Worm (Caenorhabditis elegans) whole organism, L1 larva: ENCODE data around the gene thoc-7.

Experiments used
- C16A3.4 ChIP-seq: fragments of 150-350 bp; optimal IDR thresholded peaks from 2 replicates; lab custom pipeline; 2014; ENCODE audit warnings: missing biosample characterization, missing genetic modification characterization
- aha-1 ChIP-seq: fragments of 150-350 bp; optimal IDR thresholded peaks from 2 replicates; lab custom pipeline; 2014; ENCODE audit warnings: missing biosample characterization, missing genetic modification characterization
- alr-1 ChIP-seq: fragments of 200-800 bp; sonication (Bioruptor generic); optimal IDR thresholded peaks from 2 replicates; lab custom pipeline; 2018; ENCODE audit warnings: borderline replicate concordance, mild to moderate bottlenecking, missing genetic modification characterization, missing compliant biosample characterization
- ama-1 ChIP-seq: fragments of 150-350 bp; optimal IDR thresholded peaks from 2 replicates; lab custom pipeline; 2014
- blmp-1 ChIP-seq: fragments of 150-350 bp; optimal IDR thresholded peaks from 2 replicates; lab custom pipeline; 2014; ENCODE audit warnings: missing biosample characterization, missing genetic modification characterization
- ceh-63 ChIP-seq: fragments of 200-800 bp; sonication (Bioruptor generic); optimal IDR thresholded peaks from 2 replicates; lab custom pipeline; 2018; ENCODE audit warnings: mild to moderate bottlenecking, missing genetic modification characterization, missing compliant biosample characterization
- ceh-88 ChIP-seq: fragments of 200-800 bp; sonication (Bioruptor generic); IDR thresholded peaks from 2 replicates; pipeline ENCODE4 v1.3.6; 2022; ENCODE audit warnings: missing genetic modification characterization, missing compliant biosample characterization
- ces-1 ChIP-seq: fragments of 150-350 bp; optimal IDR thresholded peaks from 2 replicates; lab custom pipeline; 2014; ENCODE audit warnings: missing biosample characterization, missing genetic modification reagents, missing genetic modification characterization
- dpl-1 ChIP-seq, 3 experiments: fragments of 150-350 bp in 2 of 3; sonication (generic microtip) in 1 of 3; optimal IDR thresholded peaks; 2 replicates each; lab custom pipeline; 2014 to 2017; ENCODE audit warnings: missing biosample characterization in 3 of 3, missing genetic modification characterization in 3 of 3, missing genetic modification reagents in 3 of 3
- efl-1 ChIP-seq, 4 experiments: fragments of 150-350 bp; optimal IDR thresholded peaks in 3 of 4; peaks in 1 of 4; 1 replicate in 1 of 4; 2 replicates in 3 of 4; lab custom pipeline; 2014; ENCODE audit warnings: missing biosample characterization in 2 of 4, missing genetic modification characterization in 2 of 4, missing genetic modification reagents in 2 of 4
- efl-3 ChIP-seq: fragments of 200-800 bp; sonication (Bioruptor generic); optimal IDR thresholded peaks from 2 replicates; lab custom pipeline; 2018; ENCODE audit warnings: mild to moderate bottlenecking, missing genetic modification characterization, missing compliant biosample characterization
- elt-3 ChIP-seq, 6 experiments: fragments of 150-350 bp in 1 of 6; sonication (generic microtip); optimal IDR thresholded peaks; 2 replicates each; lab custom pipeline; 2017 to 2018; ENCODE audit warnings: missing biosample characterization in 6 of 6, missing genetic modification characterization in 6 of 6, inconsistent platforms in 1 of 6
- fkh-4 ChIP-seq: sonication (generic microtip); optimal IDR thresholded peaks from 2 replicates; lab custom pipeline; 2016; ENCODE audit warnings: missing compliant biosample characterization, missing genetic modification characterization, borderline replicate concordance
- fos-1 ChIP-seq: fragments of 150-350 bp; optimal IDR thresholded peaks from 2 replicates; lab custom pipeline; 2014; ENCODE audit warnings: missing biosample characterization, missing genetic modification characterization
- grh-1 ChIP-seq: fragments of 200-800 bp; sonication (Bioruptor generic); IDR thresholded peaks from 2 replicates; pipeline ENCODE4 v1.3.6; 2022; ENCODE audit warnings: missing genetic modification reagents, missing genetic modification characterization, missing compliant biosample characterization
- hlh-4 ChIP-seq: sonication (generic microtip); optimal IDR thresholded peaks from 2 replicates; lab custom pipeline; 2016; ENCODE audit warnings: mild to moderate bottlenecking, missing genetic modification characterization, missing compliant biosample characterization
- jun-1 ChIP-seq: fragments of 150-350 bp; optimal IDR thresholded peaks from 2 replicates; lab custom pipeline; 2014; ENCODE audit warnings: missing biosample characterization, missing genetic modification reagents, missing genetic modification characterization
- lin-13 ChIP-seq: fragments of 150-350 bp; optimal IDR thresholded peaks from 2 replicates; lab custom pipeline; 2014; ENCODE audit warnings: missing biosample characterization, missing genetic modification reagents, missing genetic modification characterization
- lin-14 ChIP-seq: fragments of 200-800 bp; sonication (Bioruptor generic); optimal IDR thresholded peaks from 2 replicates; lab custom pipeline; 2018; ENCODE audit warnings: mild to moderate bottlenecking, missing genetic modification characterization, moderate library complexity, missing compliant biosample characterization
- lin-15B ChIP-seq: fragments of 150-350 bp; sonication (generic microtip); optimal IDR thresholded peaks from 3 replicates; lab custom pipeline; 2014; ENCODE audit warnings: missing biosample characterization, missing genetic modification characterization
- lin-35 ChIP-seq, 2 experiments: fragments of 150-350 bp; optimal IDR thresholded peaks; 2 replicates each; lab custom pipeline; 2014; ENCODE audit warnings: missing biosample characterization in 2 of 2, missing genetic modification characterization in 2 of 2, missing genetic modification reagents in 2 of 2
- lin-39 ChIP-seq: fragments of 150-350 bp; optimal IDR thresholded peaks from 2 replicates; lab custom pipeline; 2014; ENCODE audit warnings: missing biosample characterization, missing genetic modification reagents, missing genetic modification characterization
- mab-9 ChIP-seq: fragments of 200-800 bp; sonication (Bioruptor generic); IDR thresholded peaks from 2 replicates; pipeline ENCODE4 v1.3.6; 2022; ENCODE audit warnings: missing genetic modification reagents, missing genetic modification characterization, missing compliant biosample characterization
- nhr-11 ChIP-seq: fragments of 150-350 bp; optimal IDR thresholded peaks from 2 replicates; lab custom pipeline; 2014; ENCODE audit warnings: missing biosample characterization, missing genetic modification characterization
- nhr-12 ChIP-seq: sonication (generic microtip); optimal IDR thresholded peaks from 2 replicates; lab custom pipeline; 2017; ENCODE audit warnings: missing biosample characterization, missing genetic modification characterization
- nhr-19 ChIP-seq: fragments of 200-800 bp; sonication (Bioruptor generic); conservative IDR thresholded peaks from 2 replicates; pipeline ENCODE4 v1.3.6; 2022; ENCODE audit warnings: missing genetic modification characterization, missing compliant biosample characterization
- nhr-20 ChIP-seq: sonication (generic microtip); optimal IDR thresholded peaks from 2 replicates; lab custom pipeline; 2016; ENCODE audit warnings: mild to moderate bottlenecking, missing genetic modification characterization, missing compliant biosample characterization
- nhr-28 ChIP-seq: fragments of 150-350 bp; optimal IDR thresholded peaks from 2 replicates; lab custom pipeline; 2014; ENCODE audit warnings: missing biosample characterization, missing genetic modification characterization
- nhr-47 ChIP-seq: sonication (generic microtip); optimal IDR thresholded peaks from 2 replicates; lab custom pipeline; 2016; ENCODE audit warnings: mild to moderate bottlenecking, missing genetic modification characterization, moderate library complexity, missing compliant biosample characterization
- nhr-71 ChIP-seq: sonication (generic microtip); optimal IDR thresholded peaks from 2 replicates; lab custom pipeline; 2016; ENCODE audit warnings: mild to moderate bottlenecking, missing genetic modification characterization, moderate library complexity, missing compliant biosample characterization
- nhr-76 ChIP-seq: sonication (generic microtip); optimal IDR thresholded peaks from 2 replicates; lab custom pipeline; 2017; ENCODE audit warnings: missing biosample characterization, missing genetic modification characterization
- nhr-77 ChIP-seq: fragments of 150-350 bp; optimal IDR thresholded peaks from 2 replicates; lab custom pipeline; 2014; ENCODE audit warnings: missing biosample characterization, missing genetic modification characterization
- nhr-85 ChIP-seq: sonication (generic microtip); peaks from one replicate; lab custom pipeline; 2016; ENCODE audit warnings: missing genetic modification characterization, inconsistent platforms, missing compliant biosample characterization
- nhr-90 ChIP-seq: sonication (generic microtip); optimal IDR thresholded peaks from 2 replicates; lab custom pipeline; 2016; ENCODE audit warnings: mild to moderate bottlenecking, missing genetic modification characterization, missing compliant biosample characterization; ENCODE audit not compliant: poor library complexity
- rnt-1 ChIP-seq: sonication (generic microtip); optimal IDR thresholded peaks from 2 replicates; lab custom pipeline; 2016; ENCODE audit warnings: mild to moderate bottlenecking, missing genetic modification characterization, moderate library complexity, missing compliant biosample characterization
- skn-1 ChIP-seq: fragments of 150-350 bp; optimal IDR thresholded peaks from 2 replicates; lab custom pipeline; 2014; ENCODE audit warnings: missing biosample characterization, missing genetic modification characterization
- snu-23 ChIP-seq: sonication (generic microtip); optimal IDR thresholded peaks from 2 replicates; lab custom pipeline; 2016; ENCODE audit warnings: missing genetic modification characterization, missing compliant biosample characterization
- sox-4 ChIP-seq: sonication (generic microtip); optimal IDR thresholded peaks from 2 replicates; lab custom pipeline; 2016; ENCODE audit warnings: missing genetic modification characterization, missing compliant biosample characterization
- sptf-1 ChIP-seq: fragments of 150-350 bp; optimal IDR thresholded peaks from 2 replicates; lab custom pipeline; 2014; ENCODE audit warnings: missing biosample characterization, missing genetic modification characterization
- tbx-2 ChIP-seq: sonication (generic microtip); optimal IDR thresholded peaks from 2 replicates; lab custom pipeline; 2016; ENCODE audit warnings: missing genetic modification characterization, missing compliant biosample characterization
- tlp-1 ChIP-seq: fragments of 150-350 bp; optimal IDR thresholded peaks from 2 replicates; lab custom pipeline; 2014; ENCODE audit warnings: missing biosample characterization, missing genetic modification characterization
- unc-130 ChIP-seq: fragments of 150-350 bp; optimal IDR thresholded peaks from 2 replicates; lab custom pipeline; 2017; ENCODE audit warnings: missing biosample characterization, missing genetic modification characterization, inconsistent platforms
- unc-30 ChIP-seq: sonication (generic microtip); optimal IDR thresholded peaks from 2 replicates; lab custom pipeline; 2017; ENCODE audit warnings: missing biosample characterization, missing genetic modification characterization
- vab-15 ChIP-seq: sonication (generic microtip); optimal IDR thresholded peaks from 2 replicates; lab custom pipeline; 2017; ENCODE audit warnings: missing genotype, mild to moderate bottlenecking, missing genetic modification characterization, missing compliant biosample characterization
- ztf-11 ChIP-seq, 2 experiments: sonication (generic microtip); optimal IDR thresholded peaks; 2 replicates each; lab custom pipeline; 2016 to 2017; ENCODE audit warnings: missing genetic modification characterization in 2 of 2, missing biosample characterization in 1 of 2, missing compliant biosample characterization in 1 of 2
- ztf-4 ChIP-seq: fragments of 150-350 bp; optimal IDR thresholded peaks from 2 replicates; lab custom pipeline; 2014; ENCODE audit warnings: missing biosample characterization, missing genetic modification characterization

thoc-7 gene

DNA sequence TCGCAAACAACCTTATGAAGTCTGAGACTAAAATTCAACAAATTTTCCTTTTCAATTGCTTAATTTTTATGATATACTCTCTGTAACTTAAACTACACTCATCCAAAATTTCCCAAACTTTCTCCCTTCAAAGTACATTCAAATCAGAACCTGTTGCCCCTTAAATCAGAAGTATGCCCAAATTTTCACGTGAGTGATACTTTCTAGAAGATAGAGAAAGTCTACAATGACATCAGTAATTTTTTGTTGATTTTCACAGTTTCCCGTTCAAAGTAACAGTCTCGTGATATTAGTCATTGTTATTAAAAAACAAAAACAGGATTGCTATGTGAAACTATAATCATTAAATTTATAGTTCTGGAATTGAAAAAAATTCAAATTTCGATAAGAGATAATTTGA lies 28.4 kb downstream of the thoc-7 start:
- peak; percentile 87 for TF ChIP-seq nhr-19 (GFP tag; lab: Robert Waterston, UW)
- peak; percentile 92 for TF ChIP-seq nhr-85
- no peak for TF ChIP-seq fos-1 (tag; lab: Kevin White, UChicago)
- peak; percentile 78 for TF ChIP-seq nhr-71 (tag; lab: Kevin White, UChicago)
- TF ChIP-seq elt-3 (tag; optimal IDR thresholded peaks at IDR 0.05; lab: Kevin White, UChicago) = peak in 4 of 6 experiments; percentile 20 to 94 (median 56)
- TF ChIP-seq lin-14 (GFP tag; lab: Kevin White, UChicago) = no peak
- no peak for TF ChIP-seq alr-1
- peak; percentile 72 for TF ChIP-seq snu-23 (GFP tag; lab: Kevin White, UChicago)
- peak; percentile 68 for TF ChIP-seq nhr-90 (tag; lab: Kevin White, UChicago)
- TF ChIP-seq blmp-1 (tag; lab: Kevin White, UChicago) = peak; percentile 77
- TF ChIP-seq nhr-20 (tag; lab: Kevin White, UChicago) = peak; percentile 92
- peak in 1 of 2 experiments; percentile 58 for TF ChIP-seq lin-35 (GFP tag; optimal IDR thresholded peaks at IDR 0.05; lab: Kevin White, UChicago)
- TF ChIP-seq efl-3 (GFP tag; lab: Kevin White, UChicago) = no peak
- peak; percentile 72 for TF ChIP-seq tbx-2 (tag; lab: Kevin White, UChicago)
- peak in 1 of 3 experiments; percentile 8 for TF ChIP-seq dpl-1 (GFP tag; optimal IDR thresholded peaks at IDR 0.05; lab: Kevin White, UChicago)
- TF ChIP-seq grh-1 (GFP tag; lab: Robert Waterston, UW) = peak; percentile 67
- no peak for TF ChIP-seq vab-15 (tag; lab: Kevin White, UChicago)
- TF ChIP-seq efl-1 (optimal IDR thresholded peaks at IDR 0.05; lab: Kevin White, UChicago) = no peak
- TF ChIP-seq efl-1 (GFP tag; optimal IDR thresholded peaks at IDR 0.05 in 1 of 2; lab: Kevin White, UChicago) = peak in 1 of 2 experiments; percentile 52
- no peak for TF ChIP-seq ceh-63
- peak; percentile 7 for TF ChIP-seq skn-1

DNA sequence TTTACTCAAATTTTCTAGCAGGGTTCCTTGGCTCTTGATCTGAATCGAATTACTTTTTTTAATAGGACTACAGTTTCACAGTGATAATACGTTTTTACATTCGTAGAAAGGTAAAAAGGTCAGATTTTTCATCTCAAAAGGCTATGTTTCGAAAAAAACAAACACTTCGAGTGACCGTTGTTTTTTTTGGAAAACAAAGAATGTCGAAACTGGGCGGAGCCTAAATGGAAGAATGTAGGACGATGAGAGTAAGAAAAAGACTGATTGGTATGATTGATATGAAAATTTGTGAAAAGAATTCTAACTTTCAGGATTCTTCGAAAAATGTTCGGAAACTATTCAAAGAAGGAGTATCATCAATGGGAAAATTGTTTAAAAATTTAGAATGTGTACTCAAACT lies 30.4 kb downstream of the thoc-7 start, which contains the start of gene Y37A1A.2:
Y37A1A.2 (minus strand) TSS at position 101 of the 400 bp plus-strand sequence.
- TF ChIP-seq fkh-4 (tag; lab: Kevin White, UChicago) = no peak
- no peak for TF ChIP-seq hlh-4
- TF ChIP-seq alr-1 = no peak
- no peak for TF ChIP-seq nhr-11 (tag; lab: Kevin White, UChicago)
- TF ChIP-seq efl-1 (optimal IDR thresholded peaks at IDR 0.05; lab: Kevin White, UChicago) = no peak
- TF ChIP-seq efl-1 (GFP tag; optimal IDR thresholded peaks at IDR 0.05 in 1 of 2; lab: Kevin White, UChicago) = no peak
- TF ChIP-seq nhr-12 (tag; lab: Kevin White, UChicago) = no peak
- no peak for TF ChIP-seq nhr-28 (tag; lab: Kevin White, UChicago)
- TF ChIP-seq efl-3 (GFP tag; lab: Kevin White, UChicago) = no peak
- no peak for TF ChIP-seq nhr-47 (tag; lab: Kevin White, UChicago)
- no peak for TF ChIP-seq aha-1 (tag; lab: Kevin White, UChicago)
- no peak for TF ChIP-seq elt-3 (tag; optimal IDR thresholded peaks at IDR 0.05; lab: Kevin White, UChicago)
- no peak for TF ChIP-seq lin-35 (GFP tag; optimal IDR thresholded peaks at IDR 0.05; lab: Kevin White, UChicago)
- no peak for TF ChIP-seq nhr-77 (tag; lab: Kevin White, UChicago)

DNA sequence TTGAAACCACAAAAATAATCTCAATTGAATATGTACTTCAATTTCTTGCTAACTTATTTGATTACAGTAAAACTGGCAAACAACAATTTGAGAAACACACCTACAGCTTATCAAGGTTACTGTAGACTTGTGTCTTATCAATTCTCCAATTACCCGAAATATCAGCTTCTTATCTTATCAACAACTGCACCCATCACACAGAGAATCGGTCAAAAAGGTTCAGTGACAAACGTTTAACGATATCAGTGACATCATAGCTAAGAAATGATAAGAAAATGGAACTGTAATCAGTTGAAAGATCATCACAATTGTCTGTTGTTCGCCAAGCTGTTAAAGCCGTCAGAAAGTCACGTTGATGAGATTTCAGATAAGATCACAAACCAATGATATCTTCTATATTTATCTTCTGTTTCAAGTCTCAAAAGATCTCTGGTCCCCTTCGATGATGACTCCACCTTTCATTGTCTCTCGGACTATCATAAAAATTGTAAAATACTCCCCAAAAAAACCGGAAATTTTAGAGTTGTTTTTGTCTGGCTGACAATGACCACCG lies 36.7 kb downstream of the thoc-7 start:
- TF ChIP-seq snu-23 (GFP tag; lab: Kevin White, UChicago) (no peak), sox-4 (no peak), jun-1 (tag; lab: Kevin White, UChicago) (peak; percentile 93), nhr-12 (tag; lab: Kevin White, UChicago) (no peak), nhr-76 (tag; lab: Kevin White, UChicago) (no peak), ceh-88 (no peak), tlp-1 (tag; lab: Kevin White, UChicago) (peak; percentile 90), nhr-71 (tag; lab: Kevin White, UChicago) (peak; percentile 77), ama-1 (lab: Kevin White, UChicago) (no peak), fos-1 (tag; lab: Kevin White, UChicago) (peak; percentile 27), blmp-1 (tag; lab: Kevin White, UChicago) (peak; percentile 17), rnt-1 (tag; lab: Kevin White, UChicago) (no peak), ztf-11 (tag; optimal IDR thresholded peaks at IDR 0.05; lab: Kevin White, UChicago) (no peak), nhr-20 (tag; lab: Kevin White, UChicago) (peak; percentile 77), unc-30 (tag; lab: Kevin White, UChicago) (no peak), lin-15B (tag; lab: Kevin White, UChicago) (no peak), C16A3.4 (tag; lab: Kevin White, UChicago) (no peak), ztf-4 (tag; lab: Kevin White, UChicago) (no peak), mab-9 (GFP tag; lab: Robert Waterston, UW) (no peak), tbx-2 (tag; lab: Kevin White, UChicago) (peak; percentile 21), vab-15 (tag; lab: Kevin White, UChicago) (no peak), lin-13 (GFP tag; lab: Kevin White, UChicago) (no peak), ces-1 (GFP tag; lab: Kevin White, UChicago) (no peak), lin-35 (GFP tag; optimal IDR thresholded peaks at IDR 0.05; lab: Kevin White, UChicago) (peak in 1 of 2 experiments; percentile 75), unc-130 (tag; lab: Kevin White, UChicago) (no peak), grh-1 (GFP tag; lab: Robert Waterston, UW) (no peak), elt-3 (tag; optimal IDR thresholded peaks at IDR 0.05; lab: Kevin White, UChicago) (peak; percentile 97 to 100 (median 99)), lin-39 (tag; lab: Kevin White, UChicago) (no peak), sptf-1 (tag; lab: Kevin White, UChicago) (no peak)
